Worm (Caenorhabditis elegans) whole organism, L3 larva: ENCODE data around the gene T05C1.3.

Source experiments
- ZK546.5 ChIP-seq: sonication (generic microtip); optimal IDR thresholded peaks from 2 replicates; lab custom pipeline; 2017; ENCODE audit warnings: missing biosample characterization, missing genetic modification characterization
- aly-2 ChIP-seq: fragments of 150-350 bp; optimal IDR thresholded peaks from 2 replicates; lab custom pipeline; 2014; ENCODE audit warnings: missing biosample characterization, missing genetic modification characterization
- ama-1 ChIP-seq: fragments of 150-350 bp; optimal IDR thresholded peaks from 2 replicates; lab custom pipeline; 2018
- ceh-16 ChIP-seq: sonication (generic microtip); optimal IDR thresholded peaks from 2 replicates; lab custom pipeline; 2017; ENCODE audit warnings: missing biosample characterization, missing genetic modification characterization
- ceh-9 ChIP-seq: sonication (generic microtip); optimal IDR thresholded peaks from 2 replicates; lab custom pipeline; 2018; ENCODE audit warnings: missing biosample characterization, missing genetic modification characterization
- egl-5 ChIP-seq: fragments of 150-350 bp; optimal IDR thresholded peaks from 2 replicates; lab custom pipeline; 2017; ENCODE audit warnings: missing biosample characterization, missing genetic modification reagents, missing genetic modification characterization, inconsistent platforms
- elt-1 ChIP-seq: fragments of 150-350 bp; optimal IDR thresholded peaks from 2 replicates; lab custom pipeline; 2014; ENCODE audit warnings: missing biosample characterization, missing genetic modification characterization
- elt-2 ChIP-seq: sonication (generic microtip); optimal IDR thresholded peaks from 2 replicates; lab custom pipeline; 2016; ENCODE audit warnings: missing genetic modification reagents, mild to moderate bottlenecking, missing genetic modification characterization, missing compliant biosample characterization
- eor-1 ChIP-seq, 2 experiments: fragments of 150-350 bp; optimal IDR thresholded peaks; 2 replicates each; lab custom pipeline; 2014 to 2018; ENCODE audit warnings: missing biosample characterization in 2 of 2, missing genetic modification characterization in 2 of 2
- fkh-2 ChIP-seq: fragments of 150-350 bp; optimal IDR thresholded peaks from 2 replicates; lab custom pipeline; 2014; ENCODE audit warnings: missing biosample characterization, missing genetic modification reagents, missing genetic modification characterization
- fos-1 ChIP-seq: fragments of 150-350 bp; optimal IDR thresholded peaks from 2 replicates; lab custom pipeline; 2014; ENCODE audit warnings: missing biosample characterization, missing genetic modification characterization
- hmg-11 ChIP-seq: sonication (generic microtip); optimal IDR thresholded peaks from 2 replicates; lab custom pipeline; 2016; ENCODE audit warnings: missing genetic modification characterization, missing compliant biosample characterization
- jun-1 ChIP-seq: fragments of 150-350 bp; optimal IDR thresholded peaks from 2 replicates; lab custom pipeline; 2014; ENCODE audit warnings: missing biosample characterization, missing genetic modification reagents, missing genetic modification characterization
- lin-15B ChIP-seq: fragments of 150-350 bp; optimal IDR thresholded peaks from 2 replicates; lab custom pipeline; 2014; ENCODE audit warnings: missing biosample characterization, missing genetic modification characterization
- lin-39 ChIP-seq: fragments of 150-350 bp; optimal IDR thresholded peaks from 2 replicates; lab custom pipeline; 2018; ENCODE audit warnings: missing biosample characterization, missing genetic modification reagents, missing genetic modification characterization
- lsy-12 ChIP-seq: sonication (generic microtip); optimal IDR thresholded peaks from 2 replicates; lab custom pipeline; 2016; ENCODE audit warnings: mild to moderate bottlenecking, missing genetic modification characterization, missing compliant biosample characterization
- mml-1 ChIP-seq: fragments of 150-350 bp; sonication (generic microtip); optimal IDR thresholded peaks from 3 replicates; lab custom pipeline; 2014; ENCODE audit warnings: missing biosample characterization, missing genetic modification characterization
- nfya-1 ChIP-seq: sonication (generic microtip); optimal IDR thresholded peaks from 2 replicates; lab custom pipeline; 2017; ENCODE audit warnings: missing genetic modification characterization, mild to moderate bottlenecking, missing compliant biosample characterization, antibody characterized with exemption, moderate library complexity; ENCODE audit not compliant: insufficient read depth
- nhr-11 ChIP-seq: fragments of 150-350 bp; optimal IDR thresholded peaks from 2 replicates; lab custom pipeline; 2014; ENCODE audit warnings: missing biosample characterization, missing genetic modification characterization
- nhr-12 ChIP-seq: fragments of 150-350 bp; optimal IDR thresholded peaks from 2 replicates; lab custom pipeline; 2014; ENCODE audit warnings: missing biosample characterization, missing genetic modification characterization
- nhr-23 ChIP-seq: fragments of 150-350 bp; optimal IDR thresholded peaks from 2 replicates; lab custom pipeline; 2014; ENCODE audit warnings: missing biosample characterization, missing genetic modification reagents, missing genetic modification characterization
- nhr-237 ChIP-seq: fragments of 150-350 bp; optimal IDR thresholded peaks from 2 replicates; lab custom pipeline; 2014; ENCODE audit warnings: missing biosample characterization, missing genetic modification characterization
- nhr-25 ChIP-seq: sonication (generic microtip); optimal IDR thresholded peaks from 2 replicates; lab custom pipeline; 2017; ENCODE audit warnings: missing biosample characterization, missing genetic modification characterization
- nhr-28 ChIP-seq: fragments of 150-350 bp; optimal IDR thresholded peaks from 2 replicates; lab custom pipeline; 2014; ENCODE audit warnings: missing biosample characterization, missing genetic modification characterization
- nhr-76 ChIP-seq: fragments of 150-350 bp; sonication (generic microtip); optimal IDR thresholded peaks from 5 replicates; lab custom pipeline; 2014; ENCODE audit warnings: missing biosample characterization, missing genetic modification characterization
- nhr-77 ChIP-seq: fragments of 150-350 bp; optimal IDR thresholded peaks from 2 replicates; lab custom pipeline; 2014; ENCODE audit warnings: missing biosample characterization, missing genetic modification characterization
- pha-4 ChIP-seq: fragments of 150-350 bp; optimal IDR thresholded peaks from 2 replicates; lab custom pipeline; 2014; ENCODE audit warnings: missing biosample characterization, missing genetic modification reagents, missing genetic modification characterization
- pqm-1 ChIP-seq: fragments of 150-350 bp; optimal IDR thresholded peaks from 2 replicates; lab custom pipeline; 2017; ENCODE audit warnings: missing biosample characterization, missing genetic modification characterization, inconsistent platforms
- sea-2 ChIP-seq: fragments of 150-350 bp; sonication (generic microtip); optimal IDR thresholded peaks from 4 replicates; lab custom pipeline; 2014; ENCODE audit warnings: missing biosample characterization, missing genetic modification reagents, missing genetic modification characterization
- skn-1 ChIP-seq: fragments of 150-350 bp; optimal IDR thresholded peaks from 2 replicates; lab custom pipeline; 2014; ENCODE audit warnings: missing biosample characterization, missing genetic modification characterization
- snpc-4 ChIP-seq: fragments of 150-350 bp; optimal IDR thresholded peaks from 2 replicates; lab custom pipeline; 2014; ENCODE audit warnings: missing biosample characterization, missing genetic modification characterization
- tbx-2 ChIP-seq: sonication (generic microtip); optimal IDR thresholded peaks from 2 replicates; lab custom pipeline; 2016; ENCODE audit warnings: mild to moderate bottlenecking, missing genetic modification characterization, missing compliant biosample characterization
- unc-62 ChIP-seq: fragments of 150-350 bp; sonication (generic microtip); optimal IDR thresholded peaks from 4 replicates; lab custom pipeline; 2014; ENCODE audit warnings: missing biosample characterization, missing genetic modification reagents, missing genetic modification characterization
- zag-1 ChIP-seq: fragments of 150-350 bp; optimal IDR thresholded peaks from 2 replicates; lab custom pipeline; 2014; ENCODE audit warnings: missing biosample characterization, missing genetic modification characterization
- ztf-11 ChIP-seq: fragments of 150-350 bp; optimal IDR thresholded peaks from 2 replicates; lab custom pipeline; 2014; ENCODE audit warnings: missing biosample characterization, missing genetic modification characterization
- ztf-4 ChIP-seq: fragments of 150-350 bp; optimal IDR thresholded peaks from 2 replicates; lab custom pipeline; 2014; ENCODE audit warnings: missing biosample characterization, missing genetic modification characterization

Gene T05C1.3

DNA sequence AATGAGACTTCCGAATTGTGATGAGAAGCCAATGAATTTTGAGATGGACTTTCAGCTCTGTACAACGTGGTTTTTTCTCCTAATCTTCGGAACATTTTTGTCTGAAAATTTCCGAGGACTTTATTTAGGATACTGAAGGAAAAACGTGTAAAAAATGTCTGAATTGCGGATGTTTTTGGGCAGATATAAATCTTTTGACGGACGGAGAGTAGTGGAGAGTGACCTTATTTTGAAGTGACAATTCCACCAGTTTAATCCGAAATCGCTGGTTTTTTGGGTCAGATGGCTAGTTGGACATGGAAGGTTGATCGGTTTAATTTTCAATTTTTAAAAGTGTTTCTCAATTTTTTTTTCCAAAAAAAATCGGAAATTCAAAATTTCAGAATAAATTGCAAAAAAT, at the start of gene T05C1.3:
Gene T05C1.3, minus strand, starts transcription at position 101 of the 400 bp plus-strand sequence.
- TF ChIP-seq nhr-12 (tag; lab: Kevin White, UChicago) (no peak), tbx-2 (tag; lab: Kevin White, UChicago) (no peak), lin-39 (tag; lab: Kevin White, UChicago) (no peak), nhr-23 (tag; lab: Kevin White, UChicago) (no peak), nhr-25 (tag; lab: Kevin White, UChicago) (no peak), zag-1 (tag; lab: Kevin White, UChicago) (no peak), elt-2 (tag; lab: Kevin White, UChicago) (no peak), nhr-11 (tag; lab: Kevin White, UChicago) (no peak), nhr-28 (tag; lab: Kevin White, UChicago) (no peak), ceh-9 (tag; lab: Kevin White, UChicago) (no peak)

DNA sequence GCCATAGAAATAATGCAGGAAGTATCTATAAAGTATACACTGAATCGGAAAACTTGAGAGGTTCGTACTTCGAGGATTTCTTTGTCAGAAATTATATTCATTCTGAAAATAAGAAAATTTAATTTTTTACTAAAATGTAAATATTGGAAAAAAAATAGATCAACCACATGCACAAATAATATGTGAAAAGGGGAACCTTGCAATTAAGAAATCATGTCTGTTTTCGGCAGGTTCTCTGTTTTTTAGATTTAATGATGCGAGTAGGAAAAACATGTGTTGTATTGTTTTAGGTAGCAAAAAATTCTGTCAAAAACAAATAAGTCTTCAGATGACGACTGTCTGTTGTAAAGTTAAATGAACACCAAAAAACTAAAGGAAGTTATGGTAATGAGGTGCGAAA, 48.0 kb upstream of the T05C1.3 start, which contains the start of gene sra-33:
Gene sra-33, minus strand, starts transcription at position 101 of the 400 bp plus-strand sequence.
- no peak for TF ChIP-seq nhr-237
- TF ChIP-seq lsy-12 (tag; lab: Kevin White, UChicago) = no peak
- no peak for TF ChIP-seq nhr-76
- no peak for TF ChIP-seq nhr-25 (tag; lab: Kevin White, UChicago)
- TF ChIP-seq ZK546.5 (tag; lab: Kevin White, UChicago) = no peak
- TF ChIP-seq elt-2 (tag; lab: Kevin White, UChicago) = no peak
- TF ChIP-seq pha-4 (tag; lab: Kevin White, UChicago) = no peak
- no peak for TF ChIP-seq zag-1 (tag; lab: Kevin White, UChicago)
- no peak for TF ChIP-seq hmg-11 (tag; lab: Kevin White, UChicago)
- TF ChIP-seq, all 47 proteins: peak for 0

DNA sequence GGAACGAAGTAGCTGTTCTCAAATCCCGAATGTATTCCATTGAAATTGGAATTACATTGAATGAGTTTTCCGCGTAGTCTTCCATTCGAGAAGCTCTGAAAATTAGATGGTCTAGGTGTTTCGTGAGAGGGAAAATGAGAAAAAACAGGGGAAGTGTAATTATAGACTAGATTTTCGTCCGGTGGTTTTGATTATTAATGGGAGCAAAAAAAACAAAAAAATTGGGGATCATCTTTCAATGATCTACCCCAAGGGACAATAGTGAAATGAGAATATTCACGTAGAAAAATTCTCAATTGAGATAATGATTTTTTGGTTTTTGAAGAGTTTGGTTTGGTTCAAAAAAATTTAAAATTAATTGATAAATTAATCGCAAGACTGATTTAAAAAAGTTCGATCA, 42.7 kb upstream of the T05C1.3 start, which contains the start of gene sra-32:
Gene sra-32, minus strand, starts transcription at position 101 of the 400 bp plus-strand sequence.
- TF ChIP-seq ztf-11 (tag; lab: Kevin White, UChicago) (no peak), jun-1 (tag; lab: Kevin White, UChicago) (no peak), snpc-4 (tag; lab: Kevin White, UChicago) (no peak), nhr-237 (no peak), ztf-4 (tag; lab: Kevin White, UChicago) (no peak), nhr-76 (no peak), nhr-23 (tag; lab: Kevin White, UChicago) (no peak), hmg-11 (tag; lab: Kevin White, UChicago) (no peak), pqm-1 (tag; lab: Kevin White, UChicago) (no peak), unc-62 (GFP tag; lab: Kevin White, UChicago) (no peak), eor-1 (tag; optimal IDR thresholded peaks at IDR 0.05; lab: Kevin White, UChicago) (no peak), pha-4 (tag; lab: Kevin White, UChicago) (no peak), fkh-2 (tag; lab: Kevin White, UChicago) (no peak), nhr-11 (tag; lab: Kevin White, UChicago) (no peak)

DNA sequence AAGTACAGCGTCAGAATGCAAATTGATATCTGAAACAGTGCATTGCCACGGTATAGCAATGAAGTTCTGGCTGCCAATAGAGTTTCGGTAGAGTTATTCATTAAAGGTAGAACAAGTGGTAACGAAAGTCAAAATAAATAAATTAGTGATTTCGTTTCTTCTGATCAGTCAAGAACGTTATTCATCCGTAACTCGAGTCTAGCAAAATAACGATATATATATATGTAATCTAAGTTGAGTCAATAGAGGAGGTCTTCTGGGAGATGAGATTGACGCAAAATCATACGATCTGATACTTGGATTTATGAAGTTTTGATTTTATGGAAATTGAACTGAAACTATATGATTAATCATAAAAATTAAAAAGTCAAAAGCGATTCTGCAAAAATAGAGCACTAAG, 38.6 kb upstream of the T05C1.3 start, which contains the start of gene sra-35:
Gene sra-35, minus strand, starts transcription at position 101 of the 400 bp plus-strand sequence.
- no peak for TF ChIP-seq ztf-4 (tag; lab: Kevin White, UChicago)
- no peak for TF ChIP-seq lin-15B (tag; lab: Kevin White, UChicago)
- TF ChIP-seq fos-1 (tag; lab: Kevin White, UChicago) = no peak
- no peak for TF ChIP-seq mml-1 (tag; lab: Kevin White, UChicago)
- TF ChIP-seq nfya-1 (tag; lab: Kevin White, UChicago) = no peak
- TF ChIP-seq nhr-237 = no peak
- no peak for TF ChIP-seq lsy-12 (tag; lab: Kevin White, UChicago)
- TF ChIP-seq ZK546.5 (tag; lab: Kevin White, UChicago) = no peak
- TF ChIP-seq skn-1 (tag; lab: Kevin White, UChicago) = no peak
- TF ChIP-seq pqm-1 (tag; lab: Kevin White, UChicago) = no peak
- no peak for TF ChIP-seq fkh-2 (tag; lab: Kevin White, UChicago)

DNA sequence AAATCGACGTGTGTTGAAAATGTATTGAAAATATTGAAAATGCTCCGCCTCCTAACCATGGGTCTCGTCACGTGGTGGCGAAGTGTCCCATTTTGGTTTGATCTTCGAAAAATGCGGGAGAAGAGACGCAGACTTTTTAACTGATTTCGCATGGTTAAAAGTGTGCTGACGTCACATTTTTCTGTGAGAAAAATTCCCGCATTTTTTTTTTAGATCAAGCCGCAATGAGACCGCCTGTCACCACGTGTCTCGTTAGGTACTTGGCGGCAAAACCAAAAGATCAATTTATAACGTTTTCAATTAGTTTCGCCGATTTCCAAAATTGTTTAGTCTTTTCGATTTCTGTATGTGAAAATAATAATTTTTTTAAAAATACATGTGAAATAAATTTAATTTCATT, 36.0 kb upstream of the T05C1.3 start:
- TF ChIP-seq nfya-1 (tag; lab: Kevin White, UChicago) = no peak
- TF ChIP-seq ama-1 (lab: Kevin White, UChicago) = no peak
- TF ChIP-seq ztf-4 (tag; lab: Kevin White, UChicago) = no peak
- no peak for TF ChIP-seq nhr-12 (tag; lab: Kevin White, UChicago)
- TF ChIP-seq elt-1 (tag; lab: Kevin White, UChicago) = no peak
- no peak for TF ChIP-seq fkh-2 (tag; lab: Kevin White, UChicago)
- no peak for TF ChIP-seq hmg-11 (tag; lab: Kevin White, UChicago)
- TF ChIP-seq skn-1 (tag; lab: Kevin White, UChicago) = no peak
- TF ChIP-seq sea-2 (GFP tag; lab: Kevin White, UChicago) = no peak
- no peak for TF ChIP-seq aly-2 (tag; lab: Kevin White, UChicago)
- no peak for TF ChIP-seq egl-5
- no peak for TF ChIP-seq nhr-77 (tag; lab: Kevin White, UChicago)
- no peak for TF ChIP-seq elt-2 (tag; lab: Kevin White, UChicago)
- TF ChIP-seq tbx-2 (tag; lab: Kevin White, UChicago) = no peak
- TF ChIP-seq ceh-16 = no peak
- no peak for TF ChIP-seq nhr-23 (tag; lab: Kevin White, UChicago)
- TF ChIP-seq pha-4 (tag; lab: Kevin White, UChicago) = no peak
- TF ChIP-seq pqm-1 (tag; lab: Kevin White, UChicago) = no peak
- no peak for TF ChIP-seq eor-1 (tag; optimal IDR thresholded peaks at IDR 0.05; lab: Kevin White, UChicago)
- TF ChIP-seq, all 47 proteins: peak for 0
